Worm (Caenorhabditis elegans): ENCODE measurements around the gene T23F2.3.
A peak's percentile ranks its signal among the peaks of the same experiment; 100 is the strongest.

T23F2.3 gene

DNA sequence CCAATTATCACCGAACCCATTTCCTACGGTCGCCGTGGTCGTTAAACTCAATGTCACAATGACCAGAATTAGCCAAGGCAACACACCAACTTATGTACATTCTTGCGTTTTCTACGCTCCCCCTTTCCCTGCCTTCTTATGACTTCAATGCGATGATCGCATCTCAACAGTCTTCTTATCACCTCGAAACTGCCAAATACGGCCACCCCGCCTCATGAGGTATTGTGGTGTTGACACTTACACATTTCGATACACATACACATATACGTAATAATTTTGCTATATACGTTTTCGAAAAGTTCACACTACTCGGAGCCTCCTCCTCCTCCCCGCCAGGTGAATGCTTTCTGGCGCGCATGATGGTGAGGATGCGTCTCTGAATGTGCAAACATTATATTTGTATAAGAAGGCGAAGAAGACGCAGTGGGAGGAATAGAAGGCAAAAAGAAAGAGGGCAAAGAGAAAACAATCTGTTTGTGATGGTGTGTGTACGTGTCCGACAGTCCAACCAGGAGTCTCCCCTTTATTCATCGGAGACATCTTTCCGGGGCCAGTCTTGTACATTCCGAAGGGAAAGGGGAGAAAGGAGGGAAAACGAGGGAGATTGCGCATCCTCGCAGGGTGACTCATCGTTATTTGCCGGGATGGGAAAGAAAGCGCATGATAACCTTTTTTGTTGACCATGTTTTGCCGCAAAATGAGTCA, 32.1 kb downstream of the T23F2.3 start:
- no peak for TF ChIP-seq med-1 (GFP tag; optimal IDR thresholded peaks at IDR 0.05; ENCODE audit: insufficient read depth)
- TF ChIP-seq ztf-23 (GFP tag; IDR thresholded peaks at IDR 0.05) = 0 out of 2 replicates have a peak, but pooled peaks have one; percentile 35
- no peak for TF ChIP-seq T22C8.4 (GFP tag; IDR thresholded peaks at IDR 0.05)
- no peak for TF ChIP-seq ref-1 (GFP tag; conservative IDR thresholded peaks at IDR 0.05)
- no peak for TF ChIP-seq klf-2 (GFP tag; conservative IDR thresholded peaks at IDR 0.05)
- TF ChIP-seq cog-1 (tag; optimal IDR thresholded peaks at IDR 0.05) = peak; percentile 67
- no peak for TF ChIP-seq flt-1 (GFP tag; IDR thresholded peaks at IDR 0.05)
- TF ChIP-seq tab-1 (GFP tag; IDR thresholded peaks at IDR 0.05) = 0 out of 2 replicates have a peak, but pooled peaks have one; percentile 53
- no peak for TF ChIP-seq ztf-29 (GFP tag; IDR thresholded peaks at IDR 0.05)

DNA sequence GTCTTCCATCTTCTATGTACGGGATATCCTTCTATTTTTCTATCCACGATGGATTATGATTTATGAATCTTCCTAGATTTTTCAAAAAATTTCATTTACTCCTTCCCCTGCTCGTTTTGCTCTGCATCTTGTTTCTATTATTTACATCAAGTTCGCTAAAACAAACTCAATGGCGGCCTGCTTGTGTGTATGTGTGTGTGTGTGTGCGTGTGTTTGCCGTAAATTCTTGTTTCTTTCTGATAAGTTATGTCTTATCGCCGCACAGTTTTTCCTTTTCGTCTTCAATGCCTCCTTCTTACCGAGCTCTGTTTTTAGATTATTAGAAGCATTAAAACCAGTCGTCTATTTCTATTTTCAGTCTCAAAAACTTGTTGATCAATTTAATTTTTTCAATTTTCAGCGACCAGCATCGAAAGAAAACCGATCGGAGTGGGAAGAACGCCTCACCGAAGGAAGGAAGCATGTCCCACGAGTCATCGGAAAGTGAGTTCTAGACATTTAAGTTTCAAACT, 32.8 kb downstream of the T23F2.3 start, which contains the start of gene dlg-1:
dlg-1 (plus strand) TSS at position 401 of the 512 bp plus-strand sequence.
- TF ChIP-seq ztf-23 (GFP tag; IDR thresholded peaks at IDR 0.05) (no peak), T22C8.4 (GFP tag; IDR thresholded peaks at IDR 0.05) (no peak), ref-1 (GFP tag; conservative IDR thresholded peaks at IDR 0.05) (no peak), cog-1 (tag; optimal IDR thresholded peaks at IDR 0.05) (no peak), tab-1 (GFP tag; IDR thresholded peaks at IDR 0.05) (no peak), med-1 (GFP tag; optimal IDR thresholded peaks at IDR 0.05; ENCODE audit: insufficient read depth) (no peak), klf-2 (GFP tag; conservative IDR thresholded peaks at IDR 0.05) (no peak), ztf-29 (GFP tag; IDR thresholded peaks at IDR 0.05) (no peak), flt-1 (GFP tag; IDR thresholded peaks at IDR 0.05) (no peak)

DNA sequence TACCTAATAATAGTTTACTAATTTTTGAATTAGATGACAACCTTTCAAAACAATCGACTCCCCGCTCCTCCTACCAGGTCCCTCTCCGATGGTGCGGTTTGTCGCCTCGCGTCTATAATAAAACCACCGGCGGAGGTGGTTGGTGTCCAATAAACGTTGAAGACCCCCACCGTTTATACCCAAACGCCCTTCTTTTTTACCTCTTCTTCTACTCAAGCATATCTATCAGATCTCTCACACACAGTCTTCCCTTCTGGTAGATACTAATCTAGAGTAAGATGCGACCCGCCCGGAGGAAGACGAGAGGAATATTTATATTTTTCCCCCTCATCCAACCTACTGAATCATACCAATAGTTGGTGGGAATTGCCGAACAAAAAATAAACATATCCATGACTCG, 33.3 kb downstream of the T23F2.3 start:
- TF ChIP-seq tab-1 (GFP tag; IDR thresholded peaks at IDR 0.05) (no peak), ztf-29 (GFP tag; IDR thresholded peaks at IDR 0.05) (no peak), T22C8.4 (GFP tag; IDR thresholded peaks at IDR 0.05) (no peak), cog-1 (tag; optimal IDR thresholded peaks at IDR 0.05) (no peak), ref-1 (GFP tag; conservative IDR thresholded peaks at IDR 0.05) (no peak), ztf-23 (GFP tag; IDR thresholded peaks at IDR 0.05) (no peak), klf-2 (GFP tag; conservative IDR thresholded peaks at IDR 0.05) (no peak), flt-1 (GFP tag; IDR thresholded peaks at IDR 0.05) (no peak), med-1 (GFP tag; optimal IDR thresholded peaks at IDR 0.05; ENCODE audit: insufficient read depth) (no peak)

DNA sequence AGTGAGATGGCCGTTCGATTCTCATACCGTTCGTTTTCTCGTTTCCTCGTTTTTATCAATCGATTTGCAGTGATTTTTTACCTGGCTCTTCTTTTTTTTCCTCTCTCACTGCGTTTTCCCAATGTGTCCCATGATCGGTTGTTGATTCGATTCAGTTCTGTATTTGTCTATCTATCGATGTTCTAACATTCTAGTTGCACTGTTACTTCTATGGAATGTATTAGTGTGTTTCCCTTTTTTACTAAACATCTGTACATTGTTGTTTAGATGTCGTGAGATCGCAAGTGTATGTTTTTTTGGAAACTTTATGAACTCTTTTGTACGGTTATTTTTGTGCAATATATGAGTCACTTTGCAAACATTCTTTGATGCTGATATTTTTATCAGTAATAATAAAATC, 34.5 kb downstream of the T23F2.3 start:
- TF ChIP-seq cog-1 (tag; optimal IDR thresholded peaks at IDR 0.05) = no peak
- TF ChIP-seq ztf-23 (GFP tag; IDR thresholded peaks at IDR 0.05) = no peak
- TF ChIP-seq ref-1 (GFP tag; conservative IDR thresholded peaks at IDR 0.05) = no peak
- TF ChIP-seq klf-2 (GFP tag; conservative IDR thresholded peaks at IDR 0.05) = no peak
- TF ChIP-seq tab-1 (GFP tag; IDR thresholded peaks at IDR 0.05) = no peak
- no peak for TF ChIP-seq ztf-29 (GFP tag; IDR thresholded peaks at IDR 0.05)
- TF ChIP-seq med-1 (GFP tag; optimal IDR thresholded peaks at IDR 0.05; ENCODE audit: insufficient read depth) = no peak
- no peak for TF ChIP-seq T22C8.4 (GFP tag; IDR thresholded peaks at IDR 0.05)
- no peak for TF ChIP-seq flt-1 (GFP tag; IDR thresholded peaks at IDR 0.05)

DNA sequence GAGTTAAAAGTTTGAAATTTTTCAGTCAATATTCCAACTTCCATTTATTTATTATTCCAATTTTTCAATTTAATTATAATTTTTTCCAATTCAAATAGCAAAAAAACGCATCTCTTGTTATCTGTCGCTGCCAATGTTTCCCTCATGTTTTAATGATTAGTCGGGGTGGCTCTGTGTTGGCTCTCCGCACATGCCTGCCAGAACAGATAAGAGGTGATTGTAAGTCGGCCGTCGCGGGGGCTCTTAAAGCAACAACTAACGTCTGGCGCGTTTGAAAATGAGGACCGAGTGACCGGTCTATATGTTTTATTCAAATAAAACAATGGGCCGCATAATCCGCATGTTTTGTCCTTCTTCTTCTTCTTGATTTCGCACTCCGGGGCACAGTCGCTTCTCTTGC, 35.8 kb downstream of the T23F2.3 start:
- no peak for TF ChIP-seq ref-1 (GFP tag; conservative IDR thresholded peaks at IDR 0.05)
- no peak for TF ChIP-seq med-1 (GFP tag; optimal IDR thresholded peaks at IDR 0.05; ENCODE audit: insufficient read depth)
- no peak for TF ChIP-seq T22C8.4 (GFP tag; IDR thresholded peaks at IDR 0.05)
- no peak for TF ChIP-seq tab-1 (GFP tag; IDR thresholded peaks at IDR 0.05)
- no peak for TF ChIP-seq cog-1 (tag; optimal IDR thresholded peaks at IDR 0.05)
- TF ChIP-seq flt-1 (GFP tag; IDR thresholded peaks at IDR 0.05) = no peak
- no peak for TF ChIP-seq klf-2 (GFP tag; conservative IDR thresholded peaks at IDR 0.05)
- TF ChIP-seq ztf-29 (GFP tag; IDR thresholded peaks at IDR 0.05) = no peak

DNA sequence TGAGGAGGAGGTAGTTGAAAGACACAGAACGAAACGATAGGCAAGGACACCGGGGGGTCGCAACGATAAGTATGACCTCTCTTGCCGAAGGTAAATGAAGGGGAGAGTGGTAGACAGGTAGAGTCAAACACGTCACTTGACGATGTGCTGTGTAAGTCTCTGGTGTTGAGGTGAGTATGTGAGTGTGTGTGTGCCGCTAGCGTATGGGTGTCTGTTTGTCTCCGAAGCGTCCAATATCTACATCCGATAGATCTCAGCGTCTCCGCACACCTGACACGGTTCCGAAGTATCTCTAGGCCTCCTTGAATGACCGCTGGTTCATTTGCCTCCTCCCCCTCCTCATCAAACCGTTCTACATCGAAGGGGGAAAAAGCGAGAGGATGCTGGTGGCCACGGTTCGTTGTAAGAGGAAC, 37.0 kb downstream of the T23F2.3 start:
- TF ChIP-seq tab-1 (GFP tag; IDR thresholded peaks at IDR 0.05) = peak; percentile 70
- peak; percentile 81 for TF ChIP-seq cog-1 (tag; optimal IDR thresholded peaks at IDR 0.05)
- TF ChIP-seq T22C8.4 (GFP tag; IDR thresholded peaks at IDR 0.05) = no peak
- TF ChIP-seq ztf-23 (GFP tag; IDR thresholded peaks at IDR 0.05) = 0 out of 2 replicates have a peak, but pooled peaks have one; percentile 52
- TF ChIP-seq klf-2 (GFP tag; conservative IDR thresholded peaks at IDR 0.05) = no peak
- TF ChIP-seq ztf-29 (GFP tag; IDR thresholded peaks at IDR 0.05) = no peak
- TF ChIP-seq flt-1 (GFP tag; IDR thresholded peaks at IDR 0.05) = peak; percentile 77

ce11 chrX:5470111-5470745, 41.9 kb downstream of the T23F2.3 start:
- TF ChIP-seq flt-1 (GFP tag; IDR thresholded peaks at IDR 0.05) = no peak
- no peak for TF ChIP-seq ztf-29 (GFP tag; IDR thresholded peaks at IDR 0.05)
- no peak for TF ChIP-seq tab-1 (GFP tag; IDR thresholded peaks at IDR 0.05)
- no peak for TF ChIP-seq ztf-23 (GFP tag; IDR thresholded peaks at IDR 0.05)
- no peak for TF ChIP-seq med-1 (GFP tag; optimal IDR thresholded peaks at IDR 0.05; ENCODE audit: insufficient read depth)
- no peak for TF ChIP-seq cog-1 (tag; optimal IDR thresholded peaks at IDR 0.05)
- no peak for TF ChIP-seq ref-1 (GFP tag; conservative IDR thresholded peaks at IDR 0.05)
- no peak for TF ChIP-seq klf-2 (GFP tag; conservative IDR thresholded peaks at IDR 0.05)
- no peak for TF ChIP-seq T22C8.4 (GFP tag; IDR thresholded peaks at IDR 0.05)

ce11 chrX:5467820-5468270, 44.3 kb downstream of the T23F2.3 start, which contains the start of gene dpyd-1:
Gene dpyd-1 (plus strand): TSS chrX:5467870.
- TF ChIP-seq ref-1 (GFP tag; conservative IDR thresholded peaks at IDR 0.05) (no peak), med-1 (GFP tag; optimal IDR thresholded peaks at IDR 0.05; ENCODE audit: insufficient read depth) (no peak), klf-2 (GFP tag; conservative IDR thresholded peaks at IDR 0.05) (no peak), cog-1 (tag; optimal IDR thresholded peaks at IDR 0.05) (no peak), ztf-29 (GFP tag; IDR thresholded peaks at IDR 0.05) (no peak), flt-1 (GFP tag; IDR thresholded peaks at IDR 0.05) (no peak), tab-1 (GFP tag; IDR thresholded peaks at IDR 0.05) (no peak), T22C8.4 (GFP tag; IDR thresholded peaks at IDR 0.05) (no peak), ztf-23 (GFP tag; IDR thresholded peaks at IDR 0.05) (no peak)

DNA sequence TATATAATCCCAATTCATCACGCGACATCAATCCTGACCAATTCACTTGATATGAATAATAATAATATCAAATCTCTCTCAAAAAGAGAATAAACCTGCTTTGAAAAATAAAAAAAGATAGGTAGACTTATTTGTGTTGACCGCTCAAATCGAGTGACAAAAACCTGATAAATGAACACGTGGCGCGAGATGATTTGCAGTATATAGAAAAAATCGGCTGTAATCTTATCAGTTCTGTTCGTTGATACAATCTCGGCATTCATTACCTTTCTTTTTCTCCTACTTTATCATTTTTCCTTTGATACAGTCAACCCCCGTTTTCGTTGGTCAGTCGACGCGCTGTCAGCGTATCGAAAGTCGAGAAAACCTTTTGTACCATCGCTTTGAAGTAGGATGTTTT, 44.8 kb downstream of the T23F2.3 start:
- TF ChIP-seq cog-1 (tag; optimal IDR thresholded peaks at IDR 0.05) (no peak), ref-1 (GFP tag; conservative IDR thresholded peaks at IDR 0.05) (no peak), ztf-29 (GFP tag; IDR thresholded peaks at IDR 0.05) (no peak), flt-1 (GFP tag; IDR thresholded peaks at IDR 0.05) (no peak), ztf-23 (GFP tag; IDR thresholded peaks at IDR 0.05) (no peak), tab-1 (GFP tag; IDR thresholded peaks at IDR 0.05) (no peak), med-1 (GFP tag; optimal IDR thresholded peaks at IDR 0.05; ENCODE audit: insufficient read depth) (no peak), klf-2 (GFP tag; conservative IDR thresholded peaks at IDR 0.05) (no peak), T22C8.4 (GFP tag; IDR thresholded peaks at IDR 0.05) (no peak)

Data from whole organism, midembryonic.